Worm (Caenorhabditis elegans): Measurements from ENCODE around the gene F19B10.3.

DNA sequence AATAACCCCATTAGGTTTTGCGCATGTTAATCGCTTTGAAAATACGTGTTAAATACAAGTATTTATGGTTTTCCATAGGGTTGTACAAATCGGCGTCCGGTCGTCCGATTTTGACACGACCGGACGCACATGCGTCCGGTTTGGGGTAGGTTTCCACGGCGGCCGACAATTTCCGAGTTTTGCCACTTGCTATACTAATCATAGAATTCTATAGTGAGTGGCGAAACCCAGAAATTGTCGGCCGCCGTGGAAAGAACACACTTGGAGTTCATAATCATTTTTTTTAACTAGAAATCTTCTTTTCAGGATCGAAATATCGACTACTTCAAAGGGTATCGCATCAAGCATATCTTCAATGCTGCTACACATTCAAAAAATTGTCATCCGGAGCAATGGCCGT, 29.8 kb upstream of the F19B10.3 start:
- TF ChIP-seq snpc-4 (tag; optimal IDR thresholded peaks at IDR 0.05) (no peak), ztf-11 (tag; optimal IDR thresholded peaks at IDR 0.05) (no peak), nhr-237 (tag; optimal IDR thresholded peaks at IDR 0.05) (no peak), nhr-76 (tag; optimal IDR thresholded peaks at IDR 0.05) (no peak), mep-1 (tag; optimal IDR thresholded peaks at IDR 0.05) (no peak), sem-2 (GFP tag; optimal IDR thresholded peaks at IDR 0.05) (no peak), elt-3 (tag; optimal IDR thresholded peaks at IDR 0.05) (no peak), unc-39 (tag; optimal IDR thresholded peaks at IDR 0.05) (no peak), nhr-12 (tag; optimal IDR thresholded peaks at IDR 0.05) (no peak), pha-4 (tag; optimal IDR thresholded peaks at IDR 0.05) (no peak), hlh-1 (tag; optimal IDR thresholded peaks at IDR 0.05) (no peak), ceh-39 (tag; optimal IDR thresholded peaks at IDR 0.05) (no peak)
